Worm (Caenorhabditis elegans) whole organism, L2 larva: ENCODE results near the gene bmk-1.

Experiments
- ama-1 ChIP-seq: fragments of 150-350 bp; optimal IDR thresholded peaks from 2 replicates; lab custom pipeline; 2018; ENCODE audit warnings: inconsistent platforms
- elt-3 ChIP-seq: sonication (generic microtip); optimal IDR thresholded peaks from 2 replicates; lab custom pipeline; 2017; ENCODE audit warnings: missing biosample characterization, missing genetic modification characterization
- fos-1 ChIP-seq: fragments of 150-350 bp; optimal IDR thresholded peaks from 2 replicates; lab custom pipeline; 2014; ENCODE audit warnings: missing biosample characterization, missing genetic modification characterization
- mdl-1 ChIP-seq, 2 experiments: fragments of 150-350 bp in 1 of 2; sonication (generic microtip) in 1 of 2; optimal IDR thresholded peaks; 2 replicates each; lab custom pipeline; 2017; ENCODE audit warnings: missing biosample characterization in 2 of 2, missing genetic modification characterization in 2 of 2
- nhr-11 ChIP-seq: fragments of 150-350 bp; optimal IDR thresholded peaks from 2 replicates; lab custom pipeline; 2014; ENCODE audit warnings: missing biosample characterization, missing genetic modification characterization
- skn-1 ChIP-seq: sonication (generic microtip); optimal IDR thresholded peaks from 2 replicates; lab custom pipeline; 2017; ENCODE audit warnings: missing biosample characterization, missing genetic modification characterization

- TF ChIP-seq elt-3 (no peak), skn-1 (tag; lab: Kevin White, UChicago) (no peak), nhr-11 (tag; lab: Kevin White, UChicago) (no peak), mdl-1 (tag; optimal IDR thresholded peaks at IDR 0.05; lab: Kevin White, UChicago) (no peak), fos-1 (no peak), ama-1 (lab: Kevin White, UChicago) (no peak)
These were observed 12.1 kb upstream of the bmk-1 start, which contains the start of gene clec-57 for ce11 chrV:14468931-14469330.
